Worm (Caenorhabditis elegans) whole organism, L4 larva: ENCODE measurements around the gene srh-179.
A peak's percentile ranks its signal among the peaks of the same experiment; 100 is the strongest.

Experiments
- D1046.2 ChIP-seq: fragments of 200-800 bp; sonication (Bioruptor generic); IDR thresholded peaks from 2 replicates; pipeline ENCODE4 v1.3.6; 2022; ENCODE audit warnings: missing genetic modification characterization, missing compliant biosample characterization
- F10B5.3 ChIP-seq: sonication (generic microtip); optimal IDR thresholded peaks from 2 replicates; lab custom pipeline; 2016; ENCODE audit warnings: mild to moderate bottlenecking, missing genetic modification characterization, missing compliant biosample characterization
- T20F7.1 ChIP-seq: fragments of 200-800 bp; sonication (Bioruptor generic); optimal IDR thresholded peaks from 2 replicates; lab custom pipeline; 2018; ENCODE audit warnings: mild to moderate bottlenecking, missing genetic modification characterization, missing compliant biosample characterization
- T26A8.4 ChIP-seq: fragments of 200-800 bp; sonication (Bioruptor generic); IDR thresholded peaks from 2 replicates; pipeline ENCODE4 v1.3.6; 2022; ENCODE audit warnings: missing genetic modification characterization, missing compliant biosample characterization
- Y48G9A.11 ChIP-seq: fragments of 200-800 bp; sonication (Bioruptor generic); IDR thresholded peaks from 2 replicates; pipeline ENCODE4 v1.3.6; 2022; ENCODE audit warnings: missing genetic modification reagents, missing genetic modification characterization, missing compliant biosample characterization
- aha-1 ChIP-seq: fragments of 150-350 bp; peaks from one replicate; lab custom pipeline; 2014; ENCODE audit warnings: missing biosample characterization, missing genetic modification characterization
- aly-2 ChIP-seq: sonication (generic microtip); optimal IDR thresholded peaks from 2 replicates; lab custom pipeline; 2018; ENCODE audit warnings: missing biosample characterization, missing genetic modification characterization
- ama-1 ChIP-seq: fragments of 150-350 bp; optimal IDR thresholded peaks from 2 replicates; lab custom pipeline; 2014; ENCODE audit warnings: inconsistent platforms, mixed read lengths
- arid-1 ChIP-seq: fragments of 200-800 bp; sonication (Bioruptor generic); conservative IDR thresholded peaks from 2 replicates; pipeline ENCODE4 v1.3.6; 2022; ENCODE audit warnings: missing genetic modification reagents, missing genetic modification characterization, missing compliant biosample characterization
- ceh-20 ChIP-seq: fragments of 200-800 bp; sonication (Bioruptor generic); IDR thresholded peaks from 2 replicates; pipeline ENCODE4 v1.3.6; 2022; ENCODE audit warnings: missing genetic modification reagents, missing genetic modification characterization, missing compliant biosample characterization
- ceh-82 ChIP-seq: sonication (generic microtip); optimal IDR thresholded peaks from 2 replicates; lab custom pipeline; 2017; ENCODE audit warnings: missing biosample characterization, missing genetic modification characterization
- ces-1 ChIP-seq: fragments of 150-350 bp; sonication (generic microtip); optimal IDR thresholded peaks from 4 replicates; lab custom pipeline; 2014; ENCODE audit warnings: missing biosample characterization, missing genetic modification reagents, missing genetic modification characterization
- cey-2 ChIP-seq: sonication (generic microtip); optimal IDR thresholded peaks from 3 replicates; lab custom pipeline; 2017; ENCODE audit warnings: missing genetic modification characterization, mild to moderate bottlenecking, missing compliant biosample characterization, antibody characterized with exemption, borderline replicate concordance; ENCODE audit not compliant: insufficient read depth
- daf-12 ChIP-seq: fragments of 150-350 bp; optimal IDR thresholded peaks from 2 replicates; lab custom pipeline; 2014; ENCODE audit warnings: missing biosample characterization, missing genetic modification reagents, missing genetic modification characterization
- daf-16 ChIP-seq, 3 experiments: sonication (generic microtip); optimal IDR thresholded peaks; 2 replicates each; lab custom pipeline; 2016 to 2017; ENCODE audit warnings: missing genetic modification characterization in 3 of 3, missing genetic modification reagents in 3 of 3, mild to moderate bottlenecking in 2 of 3, missing compliant biosample characterization in 2 of 3, missing biosample characterization in 1 of 3, moderate library complexity in 1 of 3
- dmd-6 ChIP-seq: fragments of 200-800 bp; sonication (Bioruptor generic); IDR thresholded peaks from 2 replicates; pipeline ENCODE4 v1.3.6; 2022; ENCODE audit warnings: missing genetic modification reagents, missing genetic modification characterization, missing compliant biosample characterization
- dmd-9 ChIP-seq: fragments of 200-800 bp; sonication (Bioruptor generic); IDR thresholded peaks from 2 replicates; pipeline ENCODE4 v1.3.6; 2022; ENCODE audit warnings: missing genetic modification reagents, missing genetic modification characterization, missing compliant biosample characterization
- duxl-1 ChIP-seq: sonication (generic microtip); optimal IDR thresholded peaks from 2 replicates; lab custom pipeline; 2016; ENCODE audit warnings: mild to moderate bottlenecking, missing genetic modification characterization, moderate library complexity, missing compliant biosample characterization; ENCODE audit not compliant: poor library complexity
- dve-1 ChIP-seq: sonication (generic microtip); optimal IDR thresholded peaks from 2 replicates; lab custom pipeline; 2017; ENCODE audit warnings: antibody characterized with exemption, mild to moderate bottlenecking, missing genetic modification characterization, missing compliant biosample characterization; ENCODE audit not compliant: insufficient read depth
- fkh-10 ChIP-seq: fragments of 150-350 bp; optimal IDR thresholded peaks from 2 replicates; lab custom pipeline; 2014; ENCODE audit warnings: missing biosample characterization, missing genetic modification reagents, missing genetic modification characterization
- hif-1 ChIP-seq, 2 experiments: sonication (generic microtip); optimal IDR thresholded peaks; 2 replicates each; lab custom pipeline; 2016 to 2017; ENCODE audit warnings: missing compliant biosample characterization in 2 of 2, missing genetic modification characterization in 2 of 2, missing genetic modification reagents in 2 of 2, missing genotype in 2 of 2, mild to moderate bottlenecking in 1 of 2
- hlh-11 ChIP-seq: fragments of 200-800 bp; sonication (Bioruptor generic); optimal IDR thresholded peaks from 2 replicates; lab custom pipeline; 2018; ENCODE audit warnings: mild to moderate bottlenecking, missing genetic modification characterization, missing compliant biosample characterization
- hlh-30 ChIP-seq: sonication (generic microtip); optimal IDR thresholded peaks from 2 replicates; lab custom pipeline; 2017; ENCODE audit warnings: antibody characterized with exemption, mild to moderate bottlenecking, missing genetic modification characterization, missing compliant biosample characterization; ENCODE audit not compliant: insufficient read depth
- hmg-1.1 ChIP-seq: fragments of 200-800 bp; sonication (Bioruptor generic); IDR thresholded peaks from 2 replicates; pipeline ENCODE4 v1.3.6; 2022; ENCODE audit warnings: missing genetic modification reagents, missing genetic modification characterization, missing compliant biosample characterization
- lim-7 ChIP-seq: fragments of 200-800 bp; sonication (Bioruptor generic); IDR thresholded peaks from 2 replicates; pipeline ENCODE4 v1.3.6; 2022; ENCODE audit warnings: missing genetic modification characterization, missing compliant biosample characterization
- lin-29 ChIP-seq: fragments of 200-800 bp; sonication (Bioruptor generic); IDR thresholded peaks from 2 replicates; pipeline ENCODE4 v1.3.6; 2022; ENCODE audit warnings: missing genetic modification reagents, missing genetic modification characterization, missing compliant biosample characterization
- lir-3 ChIP-seq: sonication (generic microtip); optimal IDR thresholded peaks from 2 replicates; lab custom pipeline; 2016; ENCODE audit warnings: mild to moderate bottlenecking, missing genetic modification characterization, missing compliant biosample characterization
- lsy-2 ChIP-seq, 2 experiments: fragments of 150-350 bp in 1 of 2; sonication (generic microtip) in 1 of 2; optimal IDR thresholded peaks; 2 replicates each; lab custom pipeline; 2014 to 2017; ENCODE audit warnings: missing biosample characterization in 2 of 2, missing genetic modification characterization in 2 of 2
- mdl-1 ChIP-seq, 2 experiments: fragments of 150-350 bp in 1 of 2; sonication (generic microtip) in 1 of 2; optimal IDR thresholded peaks; 2 replicates each; lab custom pipeline; 2014 to 2017; ENCODE audit warnings: missing biosample characterization in 2 of 2, missing genetic modification characterization in 2 of 2
- mdt-29 ChIP-seq: fragments of 200-800 bp; sonication (Bioruptor generic); IDR thresholded peaks from 2 replicates; pipeline ENCODE4 v1.3.6; 2022; ENCODE audit warnings: missing genetic modification reagents, missing genetic modification characterization, missing compliant biosample characterization
- mep-1 ChIP-seq: fragments of 150-350 bp; sonication (generic microtip); optimal IDR thresholded peaks from 3 replicates; lab custom pipeline; 2014; ENCODE audit warnings: missing biosample characterization, missing genetic modification characterization
- mxl-3 ChIP-seq: fragments of 200-800 bp; sonication (Bioruptor generic); optimal IDR thresholded peaks from 2 replicates; lab custom pipeline; 2018; ENCODE audit warnings: mild to moderate bottlenecking, missing genetic modification characterization, missing compliant biosample characterization
- nhr-28 ChIP-seq: fragments of 150-350 bp; optimal IDR thresholded peaks from 2 replicates; lab custom pipeline; 2014; ENCODE audit warnings: missing biosample characterization, missing genetic modification characterization
- nhr-41 ChIP-seq: fragments of 200-800 bp; sonication (Bioruptor generic); IDR thresholded peaks from 2 replicates; pipeline ENCODE4 v1.3.6; 2022; ENCODE audit warnings: missing genetic modification reagents, missing genetic modification characterization, missing compliant biosample characterization
- nhr-42 ChIP-seq: fragments of 200-800 bp; sonication (Bioruptor generic); IDR thresholded peaks from 2 replicates; pipeline ENCODE4 v1.3.6; 2022; ENCODE audit warnings: missing genetic modification characterization, missing compliant biosample characterization
- nhr-6 ChIP-seq: fragments of 150-350 bp; optimal IDR thresholded peaks from 2 replicates; lab custom pipeline; 2014; ENCODE audit warnings: missing biosample characterization, missing genetic modification characterization
- pha-4 ChIP-seq, 2 experiments: fragments of 150-350 bp in 1 of 2; fragments of 200-800 bp in 1 of 2; sonication (Bioruptor generic) in 1 of 2; IDR thresholded peaks in 1 of 2; optimal IDR thresholded peaks in 1 of 2; 2 replicates each; pipeline versions ENCODE4 v1.3.6 to Lab custom; 2014 to 2022; ENCODE audit warnings: missing genetic modification characterization in 2 of 2, missing genetic modification reagents in 2 of 2, missing biosample characterization in 1 of 2, missing compliant biosample characterization in 1 of 2
- php-3 ChIP-seq: fragments of 200-800 bp; sonication (Bioruptor generic); IDR thresholded peaks from 2 replicates; pipeline ENCODE4 v1.3.6; 2022; ENCODE audit warnings: missing genetic modification reagents, missing genetic modification characterization, missing compliant biosample characterization
- pqm-1 ChIP-seq: sonication (generic microtip); optimal IDR thresholded peaks from 2 replicates; lab custom pipeline; 2017; ENCODE audit warnings: missing biosample characterization, missing genetic modification characterization
- spr-3 ChIP-seq: fragments of 200-800 bp; sonication (Bioruptor generic); optimal IDR thresholded peaks from 2 replicates; lab custom pipeline; 2018; ENCODE audit warnings: mild to moderate bottlenecking, missing genetic modification characterization, missing compliant biosample characterization
- tra-1 ChIP-seq: fragments of 200-800 bp; sonication (Bioruptor generic); IDR thresholded peaks from 2 replicates; pipeline ENCODE4 v1.3.6; 2022; ENCODE audit warnings: missing genetic modification reagents, missing genetic modification characterization, missing compliant biosample characterization
- unc-130 ChIP-seq: sonication (generic microtip); optimal IDR thresholded peaks from 2 replicates; lab custom pipeline; 2016; ENCODE audit warnings: missing genetic modification reagents, missing genetic modification characterization, missing compliant biosample characterization
- unc-39 ChIP-seq: sonication (generic microtip); optimal IDR thresholded peaks from 2 replicates; lab custom pipeline; 2017; ENCODE audit warnings: missing biosample characterization, missing genetic modification characterization
- vab-7 ChIP-seq: fragments of 200-800 bp; sonication (Bioruptor generic); IDR thresholded peaks from 2 replicates; pipeline ENCODE4 v1.3.6; 2022; ENCODE audit warnings: missing genetic modification reagents, missing genetic modification characterization, missing compliant biosample characterization
- zfp-2 ChIP-seq: sonication (generic microtip); optimal IDR thresholded peaks from 2 replicates; lab custom pipeline; 2016; ENCODE audit warnings: mild to moderate bottlenecking, missing genetic modification characterization, missing compliant biosample characterization
- zip-11 ChIP-seq: fragments of 200-800 bp; sonication (Bioruptor generic); IDR thresholded peaks from 2 replicates; pipeline ENCODE4 v1.3.6; 2022; ENCODE audit warnings: missing genetic modification characterization, missing compliant biosample characterization

srh-179 gene

DNA sequence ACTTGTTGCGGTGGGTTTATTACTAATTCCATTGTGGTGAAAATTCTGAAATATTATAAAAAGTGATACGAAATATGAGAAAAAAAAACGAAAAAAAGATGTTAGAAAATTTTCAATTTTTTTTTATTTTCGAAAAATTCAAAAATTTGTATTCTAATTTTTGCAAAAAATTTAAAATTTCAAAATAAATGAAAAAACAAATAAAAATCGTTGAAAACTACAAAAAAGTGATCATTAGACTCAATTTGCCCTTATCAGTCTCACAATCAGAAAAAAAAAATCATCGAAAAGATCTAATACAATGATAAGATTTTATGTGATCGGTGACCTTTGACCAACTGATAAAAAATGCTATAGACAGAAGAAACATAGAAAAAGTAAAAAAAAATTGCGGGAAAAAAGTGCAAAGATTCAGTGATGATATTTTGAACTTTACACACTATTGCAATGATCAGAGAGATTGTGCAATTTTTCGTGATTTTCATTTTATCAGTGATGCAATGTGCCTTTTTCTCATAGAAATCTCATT, 14.9 kb upstream of the srh-179 start, which contains the start of gene ZK228.3 (continued):
- TF ChIP-seq hlh-11 (tag; lab: Kevin White, UChicago), result peak; percentile 52
- peak; percentile 90 for TF ChIP-seq dmd-6 (GFP tag; lab: Robert Waterston, UW)
- TF ChIP-seq nhr-41 (GFP tag; lab: Robert Waterston, UW), result peak; percentile 93
- TF ChIP-seq mdl-1 (tag; optimal IDR thresholded peaks at IDR 0.05; lab: Kevin White, UChicago), result no peak
- TF ChIP-seq mep-1 (tag; lab: Kevin White, UChicago), result no peak
- no peak for TF ChIP-seq nhr-42 (GFP tag; lab: Robert Waterston, UW)
- TF ChIP-seq hmg-1.1, result no peak

ce11 chrV:18462365-18462837, 13.8 kb upstream of the srh-179 start, which contains the start of gene ZK228.4:
Gene ZK228.4 (plus strand): TSS chrV:18462787.
- TF ChIP-seq pha-4 (GFP tag; IDR thresholded peaks at IDR 0.05; lab: Robert Waterston, UW) (no peak), pha-4 (tag; optimal IDR thresholded peaks at IDR 0.05; lab: Kevin White, UChicago) (no peak), T20F7.1 (GFP tag; lab: Kevin White, UChicago) (no peak), ces-1 (GFP tag; lab: Kevin White, UChicago) (no peak), dmd-9 (no peak), lim-7 (no peak), ama-1 (lab: Kevin White, UChicago) (no peak), aha-1 (tag; lab: Kevin White, UChicago) (no peak), unc-130 (no peak), pqm-1 (tag; lab: Kevin White, UChicago) (peak; percentile 70), F10B5.3 (tag; lab: Kevin White, UChicago) (no peak), zip-11 (GFP tag; lab: Robert Waterston, UW) (no peak), daf-12 (tag; lab: Kevin White, UChicago) (no peak), D1046.2 (GFP tag; lab: Robert Waterston, UW) (no peak), cey-2 (tag; lab: Kevin White, UChicago) (no peak), aly-2 (tag; lab: Kevin White, UChicago) (no peak), nhr-28 (peak; percentile 54), tra-1 (GFP tag; lab: Robert Waterston, UW) (no peak), php-3 (0 out of 2 replicates have a peak, but pooled peaks have one; percentile 23), daf-16 (GFP tag; optimal IDR thresholded peaks at IDR 0.05; lab: Kevin White, UChicago) (no peak), daf-16 (tag; optimal IDR thresholded peaks at IDR 0.05; lab: Kevin White, UChicago) (peak; percentile 18), dve-1 (peak; percentile 3), hlh-30 (tag; lab: Kevin White, UChicago) (no peak), spr-3 (GFP tag; lab: Kevin White, UChicago) (no peak), lin-29 (no peak), unc-39 (no peak), vab-7 (no peak), nhr-6 (no peak), arid-1 (no peak), zfp-2 (tag; lab: Kevin White, UChicago) (no peak), lsy-2 (tag; optimal IDR thresholded peaks at IDR 0.05; lab: Kevin White, UChicago) (no peak), T26A8.4 (no peak)
- TF ChIP-seq, all 104 proteins: peak for 5

ce11 chrV:18468097-18468496, 8.1 kb upstream of the srh-179 start, which contains the start of gene ZK228.13:
Gene ZK228.13 (minus strand): TSS chrV:18468197.
- TF ChIP-seq fkh-10 (no peak), nhr-6 (no peak), lin-29 (no peak), daf-12 (tag; lab: Kevin White, UChicago) (no peak), spr-3 (GFP tag; lab: Kevin White, UChicago) (no peak), lir-3 (tag; lab: Kevin White, UChicago) (no peak), ceh-82 (tag; lab: Kevin White, UChicago) (no peak), T26A8.4 (no peak), hlh-11 (tag; lab: Kevin White, UChicago) (no peak), ceh-20 (GFP tag; lab: Robert Waterston, UW) (no peak), hlh-30 (tag; lab: Kevin White, UChicago) (no peak), mdl-1 (tag; optimal IDR thresholded peaks at IDR 0.05; lab: Kevin White, UChicago) (no peak), mxl-3 (GFP tag; lab: Kevin White, UChicago) (no peak), pha-4 (GFP tag; IDR thresholded peaks at IDR 0.05; lab: Robert Waterston, UW) (no peak), pha-4 (tag; optimal IDR thresholded peaks at IDR 0.05; lab: Kevin White, UChicago) (no peak), hif-1 (tag; optimal IDR thresholded peaks at IDR 0.05; lab: Kevin White, UChicago) (no peak), duxl-1 (tag; lab: Kevin White, UChicago) (no peak), mep-1 (tag; lab: Kevin White, UChicago) (no peak), mdt-29 (GFP tag; lab: Robert Waterston, UW) (no peak), Y48G9A.11 (GFP tag; lab: Robert Waterston, UW) (no peak), D1046.2 (GFP tag; lab: Robert Waterston, UW) (no peak)
